Fruit fly (Drosophila melanogaster) whole organism, adult: ENCODE results near the gene Sema1a.

Experiments used
- CG11617 ChIP-seq: fragments of 200-800 bp; sonication (Bioruptor generic); optimal IDR thresholded peaks from 2 replicates; lab custom pipeline; 2017; ENCODE audit warnings: mild to moderate bottlenecking, missing biosample characterization, missing genetic modification reagents, missing genetic modification characterization
- CG12768 ChIP-seq: fragments of 200-800 bp; sonication (Bioruptor generic); optimal IDR thresholded peaks from 2 replicates; lab custom pipeline; 2017; ENCODE audit warnings: missing biosample characterization, missing genetic modification characterization, mild to moderate bottlenecking, moderate library complexity, missing genetic modification reagents
- CG14711 ChIP-seq: fragments of 200-800 bp; sonication (Bioruptor generic); optimal IDR thresholded peaks from 2 replicates; lab custom pipeline; 2018; ENCODE audit warnings: missing biosample characterization, mild to moderate bottlenecking, missing genetic modification characterization, moderate library complexity
- CG1620 ChIP-seq: fragments of 200-800 bp; sonication (Bioruptor generic); optimal IDR thresholded peaks from 2 replicates; lab custom pipeline; 2016; ENCODE audit warnings: missing biosample characterization, missing genetic modification characterization
- CG5204 ChIP-seq: fragments of 200-800 bp; sonication (Bioruptor generic); optimal IDR thresholded peaks from 2 replicates; lab custom pipeline; 2016; ENCODE audit warnings: missing biosample characterization, missing genetic modification characterization
- CG7045 ChIP-seq: fragments of 200-800 bp; sonication (Bioruptor generic); optimal IDR thresholded peaks from 2 replicates; lab custom pipeline; 2017; ENCODE audit warnings: missing biosample characterization, mild to moderate bottlenecking, missing genetic modification characterization
- CG7101 ChIP-seq: fragments of 200-800 bp; sonication (Bioruptor generic); optimal IDR thresholded peaks from 2 replicates; lab custom pipeline; 2018; ENCODE audit warnings: missing biosample characterization, mild to moderate bottlenecking, missing genetic modification characterization, moderate library complexity
- Hr96 ChIP-seq: fragments of 200-800 bp; sonication (Bioruptor generic); optimal IDR thresholded peaks from 2 replicates; lab custom pipeline; 2016; ENCODE audit warnings: missing biosample characterization, missing genetic modification characterization
- cic ChIP-seq: fragments of 200-800 bp; sonication (Bioruptor generic); optimal IDR thresholded peaks from 2 replicates; lab custom pipeline; 2017; ENCODE audit warnings: missing biosample characterization, mild to moderate bottlenecking, missing genetic modification characterization, moderate library complexity
- kay ChIP-seq: fragments of 200-800 bp; sonication (Bioruptor generic); peaks from one replicate; lab custom pipeline; 2016; ENCODE audit warnings: missing biosample characterization, missing genetic modification characterization, borderline replicate concordance
- ovo ChIP-seq: fragments of 200-800 bp; sonication (Bioruptor generic); optimal IDR thresholded peaks from 2 replicates; lab custom pipeline; 2016; ENCODE audit warnings: missing biosample characterization, missing genetic modification characterization
- pad ChIP-seq: fragments of 200-800 bp; sonication (Bioruptor generic); optimal IDR thresholded peaks from 3 replicates; lab custom pipeline; 2017; ENCODE audit warnings: missing biosample characterization, missing genetic modification characterization, mild to moderate bottlenecking, moderate library complexity, missing genetic modification reagents
- tj ChIP-seq: fragments of 200-800 bp; sonication (Bioruptor generic); optimal IDR thresholded peaks from 3 replicates; lab custom pipeline; 2017; ENCODE audit warnings: missing biosample characterization, mild to moderate bottlenecking, missing genetic modification characterization, moderate library complexity
- toe ChIP-seq: fragments of 200-800 bp; sonication (Bioruptor generic); optimal IDR thresholded peaks from 2 replicates; lab custom pipeline; 2016; ENCODE audit warnings: missing biosample characterization, missing genetic modification characterization

- TF ChIP-seq Hr96, result no peak
- no peak for TF ChIP-seq CG14711 (tag; lab: Kevin White, UChicago)
- no peak for TF ChIP-seq CG7045 (GFP tag; lab: Kevin White, UChicago)
- TF ChIP-seq kay (GFP tag; lab: Kevin White, UChicago), result no peak
- TF ChIP-seq CG12768, result no peak
- no peak for TF ChIP-seq tj (GFP tag; lab: Kevin White, UChicago)
- no peak for TF ChIP-seq CG11617 (GFP tag; lab: Kevin White, UChicago)
- no peak for TF ChIP-seq ovo (GFP tag; lab: Kevin White, UChicago)
- TF ChIP-seq CG1620 (GFP tag; lab: Kevin White, UChicago), result no peak
- no peak for TF ChIP-seq CG5204 (GFP tag; lab: Kevin White, UChicago)
- no peak for TF ChIP-seq toe (GFP tag; lab: Kevin White, UChicago)
- no peak for TF ChIP-seq pad (GFP tag; lab: Kevin White, UChicago)
- TF ChIP-seq cic (GFP tag; lab: Kevin White, UChicago), result no peak
- TF ChIP-seq CG7101, result no peak
These were observed 31.0 kb downstream of the Sema1a start for dm6 chr2L:8572900-8573299.
